Fruit fly (Drosophila melanogaster): ENCODE results near the gene CG34328.

Gene CG34328

DNA sequence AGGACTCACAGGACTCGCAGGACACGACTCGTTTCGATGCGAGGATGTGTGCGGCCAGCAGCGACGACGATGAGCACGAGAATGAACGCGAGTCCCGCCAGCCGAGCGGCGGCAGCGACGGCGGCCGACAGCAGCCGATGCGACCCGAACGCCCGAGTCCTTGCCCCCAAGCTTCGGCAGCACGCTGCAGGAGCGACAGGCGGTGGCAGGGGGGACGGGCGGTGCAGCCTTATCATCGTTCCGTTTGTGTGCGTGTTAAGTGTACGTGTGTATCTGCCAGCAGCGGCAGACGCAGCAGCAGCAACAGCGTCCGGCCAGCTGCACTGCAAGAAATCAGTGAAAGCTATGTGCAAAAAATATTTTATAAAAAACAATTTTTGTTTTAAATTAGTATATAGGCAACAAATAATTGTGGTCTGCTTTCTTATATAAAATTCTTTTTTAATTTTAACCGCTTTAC is 43.7 kb downstream of the CG34328 start, which contains the start of gene kairos (continued):
- TF ChIP-seq CG7372 (GFP tag; IDR thresholded peaks at IDR 0.05) (peak; percentile 23; the same call in 1 of the 2 replicates), ttk (GFP tag; IDR thresholded peaks at IDR 0.05) (no peak; the same call in 1 of the 2 replicates), trh (GFP tag; optimal IDR thresholded peaks at IDR 0.05) (no peak), vnd (GFP tag; IDR thresholded peaks at IDR 0.05; ENCODE audit: partially characterized antibody) (no peak), Adf1 (GFP tag; IDR thresholded peaks at IDR 0.05) (peak; percentile 54; the same call in 1 of the 2 replicates), BtbVII (GFP tag; optimal IDR thresholded peaks at IDR 0.05) (no peak), CG33557 (GFP tag; optimal IDR thresholded peaks at IDR 0.05) (no peak), CG8290 (GFP tag; optimal IDR thresholded peaks at IDR 0.05) (no peak), CG8290 (tag; optimal IDR thresholded peaks at IDR 0.05) (peak in 1 of 2 experiments; percentile 32), jing (GFP tag; optimal IDR thresholded peaks at IDR 0.05) (no peak), Dip2 (GFP tag; IDR thresholded peaks at IDR 0.05) (no peak), Dip3 (GFP tag; optimal IDR thresholded peaks at IDR 0.05) (no peak), CG18764 (GFP tag; optimal IDR thresholded peaks at IDR 0.05) (no peak), CkIIα-i1 (GFP tag; IDR thresholded peaks at IDR 0.05) (no peak), CG10979 (tag; optimal IDR thresholded peaks at IDR 0.05) (peak; percentile 32), CG17612 (GFP tag; IDR thresholded peaks at IDR 0.05) (no peak), HmgD (GFP tag; optimal IDR thresholded peaks at IDR 0.05) (no peak), CG8388 (GFP tag; optimal IDR thresholded peaks at IDR 0.05) (no peak), Hr3 (GFP tag; optimal IDR thresholded peaks at IDR 0.05) (no peak), CG12299 (tag; optimal IDR thresholded peaks at IDR 0.05) (no peak), sc (optimal IDR thresholded peaks at IDR 0.05) (no peak), sc (GFP tag; optimal IDR thresholded peaks at IDR 0.05) (no peak), dpn (GFP tag; optimal IDR thresholded peaks at IDR 0.05) (no peak), sna (GFP tag; IDR thresholded peaks at IDR 0.05; ENCODE audit: partially characterized antibody) (no peak), NC2β (GFP tag; optimal IDR thresholded peaks at IDR 0.05) (no peak), en (GFP tag; optimal IDR thresholded peaks at IDR 0.05) (no peak), danr (GFP tag; IDR thresholded peaks at IDR 0.05) (no peak), Fer1 (GFP tag; optimal IDR thresholded peaks at IDR 0.05) (no peak), caup (GFP tag; optimal IDR thresholded peaks at IDR 0.05; ENCODE audit: severe bottlenecking) (peak; percentile 12), ERR (GFP tag; optimal IDR thresholded peaks at IDR 0.05) (no peak), tx (GFP tag; optimal IDR thresholded peaks at IDR 0.05) (no peak), hbn (GFP tag; IDR thresholded peaks at IDR 0.05; ENCODE audit: partially characterized antibody) (no peak), maf-S (GFP tag; optimal IDR thresholded peaks at IDR 0.05) (no peak), bab2 (GFP tag; optimal IDR thresholded peaks at IDR 0.05) (no peak), CG13287 (GFP tag; IDR thresholded peaks at IDR 0.05; ENCODE audit: partially characterized antibody) (peak; percentile 9; the same call in 1 of the 2 replicates), salm (tag; optimal IDR thresholded peaks at IDR 0.05) (no peak), CG12219 (GFP tag; optimal IDR thresholded peaks at IDR 0.05) (no peak), dysf (GFP tag; IDR thresholded peaks at IDR 0.05) (peak; percentile 50), CG10565 (GFP tag; optimal IDR thresholded peaks at IDR 0.05) (no peak), CG32772 (GFP tag; IDR thresholded peaks at IDR 0.05) (peak; percentile 16; the same call in 1 of the 2 replicates), CG31224 (GFP tag; IDR thresholded peaks at IDR 0.05) (no peak), CG15696 (tag; optimal IDR thresholded peaks at IDR 0.05) (no peak), Abd-B (GFP tag; optimal IDR thresholded peaks at IDR 0.05) (no peak), CG8765 (GFP tag; IDR thresholded peaks at IDR 0.05) (no peak), hkb (optimal IDR thresholded peaks at IDR 0.05) (no peak), hkb (GFP tag; IDR thresholded peaks at IDR 0.05) (peak; percentile 48; the same call in 1 of the 2 replicates), Poxn (GFP tag; IDR thresholded peaks at IDR 0.05) (no peak), CG31365 (tag; optimal IDR thresholded peaks at IDR 0.05) (no peak), pzg (GFP tag; optimal IDR thresholded peaks at IDR 0.05) (no peak), CG12942 (GFP tag; optimal IDR thresholded peaks at IDR 0.05) (no peak), MTF-1 (GFP tag; optimal IDR thresholded peaks at IDR 0.05; ENCODE audit: borderline replicate concordance) (no peak), CG17328 (GFP tag; IDR thresholded peaks at IDR 0.05) (0 out of 2 replicates have a peak, but pooled peaks have one; percentile 28)

Data from whole organism, embryonic.